Fruit fly (Drosophila melanogaster): ENCODE measurements around the gene CG11162.
A peak's percentile ranks its signal among the peaks of the same experiment; 100 is the strongest.

CG11162 gene

DNA sequence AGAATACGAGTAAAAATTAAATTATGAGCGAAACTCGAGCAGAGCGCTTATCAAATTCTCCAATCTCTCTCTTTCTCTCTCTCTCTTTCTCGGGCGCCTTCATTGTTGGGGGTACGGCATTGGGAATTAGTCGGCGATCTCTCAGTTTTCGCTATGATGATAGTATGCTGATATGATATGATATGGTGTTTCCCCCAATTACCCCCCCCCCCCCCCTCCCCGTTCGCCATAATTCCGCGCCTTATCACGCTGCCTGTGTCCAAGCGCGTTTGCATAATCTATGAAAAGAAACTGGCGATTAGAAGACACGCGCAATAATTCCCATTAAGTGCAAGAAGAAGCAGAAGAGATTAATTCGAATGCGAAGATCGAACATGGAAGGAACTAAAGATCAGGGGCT lies 39.9 kb upstream of the CG11162 start (continued):
- TF ChIP-seq run (tag; optimal IDR thresholded peaks at IDR 0.05) (no peak), CG17328 (GFP tag; IDR thresholded peaks at IDR 0.05) (no peak), Hmx (GFP tag; optimal IDR thresholded peaks at IDR 0.05) (no peak), CG4404 (GFP tag; IDR thresholded peaks at IDR 0.05) (no peak), pnt (GFP tag; optimal IDR thresholded peaks at IDR 0.05) (no peak), Kr (GFP tag; optimal IDR thresholded peaks at IDR 0.05) (no peak), Xbp1 (GFP tag; optimal IDR thresholded peaks at IDR 0.05) (no peak), CG9797 (GFP tag; optimal IDR thresholded peaks at IDR 0.05) (no peak), seq (GFP tag; IDR thresholded peaks at IDR 0.05) (no peak), her (GFP tag; optimal IDR thresholded peaks at IDR 0.05) (no peak), CG17385 (GFP tag; optimal IDR thresholded peaks at IDR 0.05) (peak; percentile 19), Hsf (GFP tag; optimal IDR thresholded peaks at IDR 0.05) (no peak), mirr (GFP tag; optimal IDR thresholded peaks at IDR 0.05) (peak; percentile 71), CG6854 (GFP tag; optimal IDR thresholded peaks at IDR 0.05) (no peak), CG6791 (GFP tag; IDR thresholded peaks at IDR 0.05; ENCODE audit: partially characterized antibody) (no peak), pb (GFP tag; optimal IDR thresholded peaks at IDR 0.05) (no peak), CG16779 (GFP tag; IDR thresholded peaks at IDR 0.05) (no peak), dpn (GFP tag; optimal IDR thresholded peaks at IDR 0.05) (no peak), insv (GFP tag; optimal IDR thresholded peaks at IDR 0.05) (no peak), CG6272 (GFP tag; IDR thresholded peaks at IDR 0.05) (no peak), CG9437 (GFP tag; optimal IDR thresholded peaks at IDR 0.05) (no peak), crp (GFP tag; optimal IDR thresholded peaks at IDR 0.05) (no peak), Oaz (GFP tag; IDR thresholded peaks at IDR 0.05) (no peak), Med (GFP tag) (no peak), Lpt (GFP tag; optimal IDR thresholded peaks at IDR 0.05) (no peak), cwo (GFP tag; optimal IDR thresholded peaks at IDR 0.05) (peak; percentile 44), CG11723 (GFP tag; optimal IDR thresholded peaks at IDR 0.05) (no peak), ara (GFP tag; IDR thresholded peaks at IDR 0.05) (no peak), Camta (GFP tag; optimal IDR thresholded peaks at IDR 0.05) (no peak), croc (GFP tag; conservative IDR thresholded peaks at IDR 0.05) (no peak)

dm6 chrX:13637588-13637987 lies 39.1 kb upstream of the CG11162 start:
- TF ChIP-seq sisA (GFP tag; IDR thresholded peaks at IDR 0.05) = no peak
- no peak for TF ChIP-seq CG13894 (tag; optimal IDR thresholded peaks at IDR 0.05)
- no peak for TF ChIP-seq Drgx (GFP tag; IDR thresholded peaks at IDR 0.05)
- TF ChIP-seq CG7372 (GFP tag; IDR thresholded peaks at IDR 0.05) = peak; percentile 80
- no peak for TF ChIP-seq CG1529 (GFP tag; optimal IDR thresholded peaks at IDR 0.05)
- TF ChIP-seq CG17568 (GFP tag; optimal IDR thresholded peaks at IDR 0.05) = no peak
- TF ChIP-seq knrl (GFP tag; IDR thresholded peaks at IDR 0.05; ENCODE audit: partially characterized antibody) = no peak
- peak in 1 of 2 experiments; percentile 75 for TF ChIP-seq Pdp1 (GFP tag; optimal IDR thresholded peaks at IDR 0.05)
- no peak for TF ChIP-seq gem (tag; optimal IDR thresholded peaks at IDR 0.05)
- no peak for TF ChIP-seq Myb (GFP tag; optimal IDR thresholded peaks at IDR 0.05)
- TF ChIP-seq lbe (GFP tag; optimal IDR thresholded peaks at IDR 0.05) = no peak
- no peak for TF ChIP-seq salm (tag; optimal IDR thresholded peaks at IDR 0.05)
- no peak for TF ChIP-seq MESR4 (GFP tag; optimal IDR thresholded peaks at IDR 0.05)
- TF ChIP-seq CG7987 (GFP tag; optimal IDR thresholded peaks at IDR 0.05) = peak; percentile 61
- no peak for TF ChIP-seq Ptx1 (GFP tag; IDR thresholded peaks at IDR 0.05)
- no peak for TF ChIP-seq ems (GFP tag; optimal IDR thresholded peaks at IDR 0.05)
- TF ChIP-seq Hmx (GFP tag; optimal IDR thresholded peaks at IDR 0.05) = no peak
- TF ChIP-seq CG8944 (GFP tag; optimal IDR thresholded peaks at IDR 0.05) = no peak
- no peak for TF ChIP-seq ham (GFP tag; IDR thresholded peaks at IDR 0.05)
- TF ChIP-seq CG30431 (GFP tag; optimal IDR thresholded peaks at IDR 0.05) = no peak
- no peak for TF ChIP-seq eyg (GFP tag; optimal IDR thresholded peaks at IDR 0.05)
- TF ChIP-seq CG7357 (GFP tag; IDR thresholded peaks at IDR 0.05) = no peak
- peak; percentile 46 for TF ChIP-seq Med (GFP tag)
- TF ChIP-seq chinmo (GFP tag; IDR thresholded peaks at IDR 0.05; ENCODE audit: partially characterized antibody) = 0 out of 4 replicates have a peak, but pooled peaks have one; percentile 55
- TF ChIP-seq en (GFP tag; optimal IDR thresholded peaks at IDR 0.05) = no peak
